Worm (Caenorhabditis elegans) whole organism, L2 larva: ENCODE data around the gene F07C4.6.

Source experiments
- C34F6.9 ChIP-seq: fragments of 150-350 bp; optimal IDR thresholded peaks from 2 replicates; lab custom pipeline; 2014; ENCODE audit warnings: missing biosample characterization, missing genetic modification characterization
- F13H6.1 ChIP-seq: sonication (generic microtip); optimal IDR thresholded peaks from 2 replicates; lab custom pipeline; 2016; ENCODE audit warnings: missing genetic modification characterization, missing compliant biosample characterization
- ZK546.5 ChIP-seq: sonication (generic microtip); optimal IDR thresholded peaks from 2 replicates; lab custom pipeline; 2017; ENCODE audit warnings: missing biosample characterization, missing genetic modification characterization
- aly-2 ChIP-seq: fragments of 150-350 bp; optimal IDR thresholded peaks from 2 replicates; lab custom pipeline; 2014; ENCODE audit warnings: missing biosample characterization, missing genetic modification characterization
- ama-1 ChIP-seq: fragments of 150-350 bp; optimal IDR thresholded peaks from 2 replicates; lab custom pipeline; 2018; ENCODE audit warnings: inconsistent platforms
- blmp-1 ChIP-seq: sonication (generic microtip); optimal IDR thresholded peaks from 2 replicates; lab custom pipeline; 2017; ENCODE audit warnings: missing genetic modification characterization, mild to moderate bottlenecking, missing compliant biosample characterization, antibody characterized with exemption, moderate library complexity; ENCODE audit not compliant: insufficient read depth
- ceh-16 ChIP-seq: fragments of 150-350 bp; optimal IDR thresholded peaks from 2 replicates; lab custom pipeline; 2014; ENCODE audit warnings: missing biosample characterization, missing genetic modification characterization
- ceh-82 ChIP-seq: fragments of 150-350 bp; optimal IDR thresholded peaks from 2 replicates; lab custom pipeline; 2014; ENCODE audit warnings: missing biosample characterization, missing genetic modification characterization
- crh-2 ChIP-seq: sonication (generic microtip); optimal IDR thresholded peaks from 2 replicates; lab custom pipeline; 2017; ENCODE audit warnings: missing biosample characterization, missing genetic modification characterization
- dmd-4 ChIP-seq: sonication (generic microtip); optimal IDR thresholded peaks from 2 replicates; lab custom pipeline; 2017; ENCODE audit warnings: missing biosample characterization, missing genetic modification characterization
- elt-1 ChIP-seq: fragments of 150-350 bp; optimal IDR thresholded peaks from 2 replicates; lab custom pipeline; 2014; ENCODE audit warnings: missing biosample characterization, missing genetic modification characterization
- elt-3 ChIP-seq: sonication (generic microtip); optimal IDR thresholded peaks from 2 replicates; lab custom pipeline; 2017; ENCODE audit warnings: missing biosample characterization, missing genetic modification characterization
- gmeb-1 ChIP-seq: fragments of 150-350 bp; optimal IDR thresholded peaks from 2 replicates; lab custom pipeline; 2014; ENCODE audit warnings: missing biosample characterization, missing genetic modification characterization
- lin-11 ChIP-seq: fragments of 150-350 bp; sonication (generic microtip); optimal IDR thresholded peaks from 2 replicates; lab custom pipeline; 2014; ENCODE audit warnings: missing biosample characterization, missing genetic modification characterization, inconsistent platforms, mixed read lengths
- lin-13 ChIP-seq: fragments of 150-350 bp; optimal IDR thresholded peaks from 2 replicates; lab custom pipeline; 2014; ENCODE audit warnings: missing biosample characterization, missing genetic modification reagents, missing genetic modification characterization
- lin-39 ChIP-seq: fragments of 150-350 bp; optimal IDR thresholded peaks from 2 replicates; lab custom pipeline; 2014; ENCODE audit warnings: missing biosample characterization, missing genetic modification reagents, missing genetic modification characterization
- mbf-1 ChIP-seq: sonication (generic microtip); optimal IDR thresholded peaks from 2 replicates; lab custom pipeline; 2017; ENCODE audit warnings: missing biosample characterization, missing genetic modification characterization
- mdl-1 ChIP-seq, 2 experiments: fragments of 150-350 bp in 1 of 2; sonication (generic microtip) in 1 of 2; optimal IDR thresholded peaks; 2 replicates each; lab custom pipeline; 2017; ENCODE audit warnings: missing biosample characterization in 2 of 2, missing genetic modification characterization in 2 of 2
- nhr-10 ChIP-seq: sonication (generic microtip); optimal IDR thresholded peaks from 2 replicates; lab custom pipeline; 2017; ENCODE audit warnings: missing biosample characterization, missing genetic modification characterization
- nhr-129 ChIP-seq: fragments of 150-350 bp; optimal IDR thresholded peaks from 2 replicates; lab custom pipeline; 2014; ENCODE audit warnings: missing biosample characterization, missing genetic modification characterization
- nhr-21 ChIP-seq: fragments of 150-350 bp; optimal IDR thresholded peaks from 2 replicates; lab custom pipeline; 2014; ENCODE audit warnings: missing biosample characterization, missing genetic modification characterization
- nhr-23 ChIP-seq: fragments of 150-350 bp; optimal IDR thresholded peaks from 2 replicates; lab custom pipeline; 2014; ENCODE audit warnings: missing biosample characterization, missing genetic modification reagents, missing genetic modification characterization
- nhr-25 ChIP-seq: fragments of 150-350 bp; sonication (generic microtip); optimal IDR thresholded peaks from 3 replicates; lab custom pipeline; 2014; ENCODE audit warnings: missing biosample characterization, missing genetic modification characterization
- nhr-6 ChIP-seq: fragments of 150-350 bp; optimal IDR thresholded peaks from 2 replicates; lab custom pipeline; 2014; ENCODE audit warnings: missing biosample characterization, missing genetic modification characterization
- nhr-77 ChIP-seq: fragments of 150-350 bp; optimal IDR thresholded peaks from 2 replicates; lab custom pipeline; 2014; ENCODE audit warnings: missing biosample characterization, missing genetic modification characterization
- peb-1 ChIP-seq: fragments of 150-350 bp; optimal IDR thresholded peaks from 2 replicates; lab custom pipeline; 2014; ENCODE audit warnings: missing biosample characterization, missing genetic modification characterization
- sem-4 ChIP-seq: fragments of 150-350 bp; optimal IDR thresholded peaks from 2 replicates; lab custom pipeline; 2014; ENCODE audit warnings: missing biosample characterization, missing genetic modification reagents, missing genetic modification characterization
- skn-1 ChIP-seq: sonication (generic microtip); optimal IDR thresholded peaks from 2 replicates; lab custom pipeline; 2017; ENCODE audit warnings: missing biosample characterization, missing genetic modification characterization
- sma-3 ChIP-seq: sonication (generic microtip); optimal IDR thresholded peaks from 2 replicates; lab custom pipeline; 2016; ENCODE audit warnings: missing genetic modification reagents, missing genetic modification characterization, missing compliant biosample characterization
- sma-9 ChIP-seq, 2 experiments: fragments of 150-350 bp in 1 of 2; sonication (generic microtip) in 1 of 2; optimal IDR thresholded peaks; 2 replicates each; lab custom pipeline; 2014 to 2016; ENCODE audit warnings: missing genetic modification characterization in 2 of 2, mild to moderate bottlenecking in 1 of 2, missing biosample characterization in 1 of 2, missing compliant biosample characterization in 1 of 2, missing genetic modification reagents in 1 of 2, moderate library complexity in 1 of 2
- unc-39 ChIP-seq: fragments of 150-350 bp; optimal IDR thresholded peaks from 2 replicates; lab custom pipeline; 2014; ENCODE audit warnings: missing biosample characterization, missing genetic modification characterization
- unc-55 ChIP-seq: fragments of 150-350 bp; sonication (generic microtip); optimal IDR thresholded peaks from 3 replicates; lab custom pipeline; 2014; ENCODE audit warnings: missing biosample characterization, missing genetic modification reagents, missing genetic modification characterization
- ztf-1 ChIP-seq: fragments of 200-800 bp; sonication (Bioruptor generic); conservative IDR thresholded peaks from 2 replicates; pipeline ENCODE4 v1.3.6; 2022; ENCODE audit warnings: missing genetic modification characterization, missing compliant biosample characterization
- ztf-11 ChIP-seq: sonication (generic microtip); optimal IDR thresholded peaks from 2 replicates; lab custom pipeline; 2017; ENCODE audit warnings: missing biosample characterization, missing genetic modification characterization
- ztf-4 ChIP-seq: fragments of 150-350 bp; optimal IDR thresholded peaks from 2 replicates; lab custom pipeline; 2014; ENCODE audit warnings: missing biosample characterization, missing genetic modification characterization

The F07C4.6 gene

ce11 chrV:7604858-7605257, 21.8 kb upstream of the F07C4.6 start, which contains the start of gene clec-213:
Gene clec-213 (plus strand): TSS chrV:7605158.
- TF ChIP-seq elt-1 (tag; lab: Kevin White, UChicago) (no peak), ztf-1 (GFP tag; lab: Robert Waterston, UW) (no peak), ama-1 (lab: Kevin White, UChicago) (no peak), ceh-82 (no peak), nhr-77 (tag; lab: Kevin White, UChicago) (no peak), peb-1 (tag; lab: Kevin White, UChicago) (no peak), ztf-4 (tag; lab: Kevin White, UChicago) (no peak), blmp-1 (tag; lab: Kevin White, UChicago) (no peak)

- TF ChIP-seq F13H6.1 (tag; lab: Kevin White, UChicago): no peak
- no peak for TF ChIP-seq ztf-11
- TF ChIP-seq C34F6.9 (tag; lab: Kevin White, UChicago): no peak
- no peak for TF ChIP-seq sma-3 (GFP tag; lab: Kevin White, UChicago)
- TF ChIP-seq aly-2 (tag; lab: Kevin White, UChicago): no peak
- TF ChIP-seq nhr-10: no peak
- no peak for TF ChIP-seq unc-39 (tag; lab: Kevin White, UChicago)
- TF ChIP-seq ztf-1 (GFP tag; lab: Robert Waterston, UW): no peak
- no peak for TF ChIP-seq nhr-6 (tag; lab: Kevin White, UChicago)
- TF ChIP-seq ztf-4 (tag; lab: Kevin White, UChicago): no peak
- TF ChIP-seq peb-1 (tag; lab: Kevin White, UChicago): no peak
- no peak for TF ChIP-seq lin-11
- TF ChIP-seq nhr-21 (tag; lab: Kevin White, UChicago): no peak
- TF ChIP-seq elt-3 (tag; lab: Kevin White, UChicago): no peak
- TF ChIP-seq lin-13 (GFP tag; lab: Kevin White, UChicago): no peak
- no peak for TF ChIP-seq nhr-77 (tag; lab: Kevin White, UChicago)
- TF ChIP-seq ama-1 (lab: Kevin White, UChicago): no peak
- TF ChIP-seq mdl-1 (tag; optimal IDR thresholded peaks at IDR 0.05; lab: Kevin White, UChicago): no peak
- TF ChIP-seq, all 48 proteins: peak for 0
Observed at ce11 chrV:7609698-7610420, 16.8 kb upstream of the F07C4.6 start, which contains the start of the genes folt-3 and clec-214. Gene folt-3 (minus strand): TSS chrV:7609748. Gene clec-214 (plus strand): TSS chrV:7610370.

ce11 chrV:7612044-7612443, 14.6 kb upstream of the F07C4.6 start, which contains the start of gene clec-215:
Gene clec-215 (plus strand): TSS chrV:7612344.
- no peak for TF ChIP-seq ztf-4 (tag; lab: Kevin White, UChicago)
- no peak for TF ChIP-seq ceh-16 (tag; lab: Kevin White, UChicago)
- TF ChIP-seq ZK546.5 (tag; lab: Kevin White, UChicago): no peak
- TF ChIP-seq sem-4 (tag; lab: Kevin White, UChicago): no peak
- no peak for TF ChIP-seq unc-39 (tag; lab: Kevin White, UChicago)
- no peak for TF ChIP-seq lin-13 (GFP tag; lab: Kevin White, UChicago)
- no peak for TF ChIP-seq dmd-4 (tag; lab: Kevin White, UChicago)
- TF ChIP-seq mbf-1 (tag; lab: Kevin White, UChicago): no peak
- TF ChIP-seq ztf-11: no peak
- no peak for TF ChIP-seq unc-55 (GFP tag; lab: Kevin White, UChicago)
- no peak for TF ChIP-seq skn-1
- TF ChIP-seq ceh-82: no peak
- no peak for TF ChIP-seq crh-2
- TF ChIP-seq mdl-1 (tag; optimal IDR thresholded peaks at IDR 0.05; lab: Kevin White, UChicago): no peak
- no peak for TF ChIP-seq sma-9 (GFP tag; optimal IDR thresholded peaks at IDR 0.05; lab: Kevin White, UChicago)
- no peak for TF ChIP-seq sma-9 (tag; optimal IDR thresholded peaks at IDR 0.05; lab: Kevin White, UChicago)
- TF ChIP-seq lin-39 (tag; lab: Kevin White, UChicago): no peak
- TF ChIP-seq nhr-10: no peak
- no peak for TF ChIP-seq gmeb-1 (tag; lab: Kevin White, UChicago)
- no peak for TF ChIP-seq nhr-25 (tag; lab: Kevin White, UChicago)
- no peak for TF ChIP-seq nhr-129 (tag; lab: Kevin White, UChicago)

ce11 chrV:7618114-7618513, 8.5 kb upstream of the F07C4.6 start, which contains the start of gene C50E3.15:
Gene C50E3.15 (plus strand): TSS chrV:7618414.
- TF ChIP-seq nhr-6 (tag; lab: Kevin White, UChicago): no peak
- TF ChIP-seq F13H6.1 (tag; lab: Kevin White, UChicago): no peak
- TF ChIP-seq nhr-23 (tag; lab: Kevin White, UChicago): no peak
- TF ChIP-seq gmeb-1 (tag; lab: Kevin White, UChicago): no peak
- TF ChIP-seq sma-9 (GFP tag; optimal IDR thresholded peaks at IDR 0.05; lab: Kevin White, UChicago): no peak
- TF ChIP-seq sma-9 (tag; optimal IDR thresholded peaks at IDR 0.05; lab: Kevin White, UChicago): no peak
- TF ChIP-seq ztf-1 (GFP tag; lab: Robert Waterston, UW): no peak
- TF ChIP-seq crh-2: no peak
- TF ChIP-seq elt-3 (tag; lab: Kevin White, UChicago): no peak
- TF ChIP-seq ZK546.5 (tag; lab: Kevin White, UChicago): no peak
- no peak for TF ChIP-seq sem-4 (tag; lab: Kevin White, UChicago)
